Worm (Caenorhabditis elegans) whole organism, young adult: ENCODE data around the gene fbxa-163.

Experiments used
- B0035.1 ChIP-seq: sonication (generic microtip); optimal IDR thresholded peaks from 2 replicates; lab custom pipeline; 2016; ENCODE audit warnings: missing genetic modification characterization, mild to moderate bottlenecking, missing compliant biosample characterization, missing genotype, missing genetic modification reagents
- F10E7.11 ChIP-seq: sonication (generic microtip); optimal IDR thresholded peaks from 2 replicates; lab custom pipeline; 2017; ENCODE audit warnings: mild to moderate bottlenecking, missing genetic modification characterization, moderate library complexity, missing compliant biosample characterization
- K12H6.12 ChIP-seq: fragments of 200-800 bp; sonication (Bioruptor generic); optimal IDR thresholded peaks from 2 replicates; lab custom pipeline; 2018; ENCODE audit warnings: mild to moderate bottlenecking, missing genetic modification characterization, missing compliant biosample characterization
- ceh-79 ChIP-seq: sonication (generic microtip); optimal IDR thresholded peaks from 2 replicates; lab custom pipeline; 2017; ENCODE audit warnings: mild to moderate bottlenecking, missing genetic modification characterization, missing compliant biosample characterization
- dpff-1 ChIP-seq: sonication (generic microtip); optimal IDR thresholded peaks from 2 replicates; lab custom pipeline; 2017; ENCODE audit warnings: mild to moderate bottlenecking, missing genetic modification characterization, missing compliant biosample characterization
- dpl-1 ChIP-seq: fragments of 150-350 bp; optimal IDR thresholded peaks from 2 replicates; lab custom pipeline; 2014; ENCODE audit warnings: missing biosample characterization, missing genetic modification reagents, missing genetic modification characterization
- hmg-1.2 ChIP-seq: fragments of 200-800 bp; sonication (Bioruptor generic); IDR thresholded peaks from 2 replicates; pipeline ENCODE4 v1.3.6; 2022; ENCODE audit warnings: missing genetic modification reagents, missing genetic modification characterization, missing compliant biosample characterization
- unc-130 ChIP-seq: sonication (generic microtip); optimal IDR thresholded peaks from 2 replicates; lab custom pipeline; 2016; ENCODE audit warnings: missing genetic modification reagents, missing genetic modification characterization, missing compliant biosample characterization
- ztf-3 ChIP-seq: fragments of 200-800 bp; sonication (Bioruptor generic); optimal IDR thresholded peaks from 2 replicates; lab custom pipeline; 2018; ENCODE audit warnings: mild to moderate bottlenecking, missing genetic modification characterization, missing compliant biosample characterization

- TF ChIP-seq unc-130 (GFP tag; lab: Kevin White, UChicago), result no peak
- TF ChIP-seq K12H6.12 (tag; lab: Kevin White, UChicago), result no peak
- TF ChIP-seq ztf-3 (GFP tag; lab: Kevin White, UChicago), result no peak
- TF ChIP-seq F10E7.11 (tag; lab: Kevin White, UChicago), result no peak
- no peak for TF ChIP-seq dpl-1
- no peak for TF ChIP-seq hmg-1.2 (GFP tag; lab: Robert Waterston, UW)
- TF ChIP-seq ceh-79, result no peak
- no peak for TF ChIP-seq dpff-1 (tag; lab: Kevin White, UChicago)
- TF ChIP-seq B0035.1, result no peak
Measured at ce11 chrII:1613972-1614371, 3.4 kb upstream of the fbxa-163 start, which contains the start of gene fbxa-164.
